Worm (Caenorhabditis elegans) whole organism, mixed stage, embryonic: ENCODE results near the gene him-5.

Source experiments
- elt-1 ChIP-seq: sonication (generic microtip); optimal IDR thresholded peaks from 2 replicates; lab custom pipeline; 2017; ENCODE audit warnings: missing genetic modification characterization, mild to moderate bottlenecking, missing compliant biosample characterization, antibody characterized with exemption, moderate library complexity, borderline replicate concordance; ENCODE audit not compliant: insufficient read depth
- nhr-2 ChIP-seq: fragments of 150-350 bp; optimal IDR thresholded peaks from 2 replicates; lab custom pipeline; 2014; ENCODE audit warnings: missing biosample characterization, missing genetic modification characterization

ce11 chrV:14103970-14104369 is 13.7 kb downstream of the him-5 start, which contains the start of gene D1086.9:
- no peak for TF ChIP-seq nhr-2 (tag; lab: Kevin White, UChicago)
- no peak for TF ChIP-seq elt-1 (tag; lab: Kevin White, UChicago)
